Worm (Caenorhabditis elegans) whole organism, L1 larva: ENCODE data around the gene C54D1.7.

Source experiments
- alr-1 ChIP-seq: fragments of 200-800 bp; sonication (Bioruptor generic); optimal IDR thresholded peaks from 2 replicates; lab custom pipeline; 2018; ENCODE audit warnings: borderline replicate concordance, mild to moderate bottlenecking, missing genetic modification characterization, missing compliant biosample characterization
- egl-27 ChIP-seq, 2 experiments: fragments of 150-350 bp in 1 of 2; sonication (generic microtip); optimal IDR thresholded peaks; 3 replicates each; lab custom pipeline; 2017 to 2018; ENCODE audit warnings: missing biosample characterization in 2 of 2, missing genetic modification characterization in 2 of 2, missing genetic modification reagents in 2 of 2
- isw-1 ChIP-seq: fragments of 200-800 bp; sonication (Bioruptor generic); IDR thresholded peaks from 2 replicates; pipeline ENCODE4 v1.3.6; 2022; ENCODE audit warnings: missing genetic modification characterization, missing compliant biosample characterization
- mab-9 ChIP-seq: fragments of 200-800 bp; sonication (Bioruptor generic); IDR thresholded peaks from 2 replicates; pipeline ENCODE4 v1.3.6; 2022; ENCODE audit warnings: missing genetic modification reagents, missing genetic modification characterization, missing compliant biosample characterization
- nhr-12 ChIP-seq: sonication (generic microtip); optimal IDR thresholded peaks from 2 replicates; lab custom pipeline; 2017; ENCODE audit warnings: missing biosample characterization, missing genetic modification characterization
- nhr-237 ChIP-seq: fragments of 150-350 bp; optimal IDR thresholded peaks from 2 replicates; lab custom pipeline; 2014; ENCODE audit warnings: missing biosample characterization, missing genetic modification characterization
- nhr-76 ChIP-seq: sonication (generic microtip); optimal IDR thresholded peaks from 2 replicates; lab custom pipeline; 2017; ENCODE audit warnings: missing biosample characterization, missing genetic modification characterization
- nhr-77 ChIP-seq: fragments of 150-350 bp; optimal IDR thresholded peaks from 2 replicates; lab custom pipeline; 2014; ENCODE audit warnings: missing biosample characterization, missing genetic modification characterization
- rnt-1 ChIP-seq: sonication (generic microtip); optimal IDR thresholded peaks from 2 replicates; lab custom pipeline; 2016; ENCODE audit warnings: mild to moderate bottlenecking, missing genetic modification characterization, moderate library complexity, missing compliant biosample characterization
- skn-1 ChIP-seq: fragments of 150-350 bp; optimal IDR thresholded peaks from 2 replicates; lab custom pipeline; 2014; ENCODE audit warnings: missing biosample characterization, missing genetic modification characterization
- sox-4 ChIP-seq: sonication (generic microtip); optimal IDR thresholded peaks from 2 replicates; lab custom pipeline; 2016; ENCODE audit warnings: missing genetic modification characterization, missing compliant biosample characterization
- tbx-2 ChIP-seq: sonication (generic microtip); optimal IDR thresholded peaks from 2 replicates; lab custom pipeline; 2016; ENCODE audit warnings: missing genetic modification characterization, missing compliant biosample characterization
- unc-130 ChIP-seq: fragments of 150-350 bp; optimal IDR thresholded peaks from 2 replicates; lab custom pipeline; 2017; ENCODE audit warnings: missing biosample characterization, missing genetic modification characterization, inconsistent platforms

DNA sequence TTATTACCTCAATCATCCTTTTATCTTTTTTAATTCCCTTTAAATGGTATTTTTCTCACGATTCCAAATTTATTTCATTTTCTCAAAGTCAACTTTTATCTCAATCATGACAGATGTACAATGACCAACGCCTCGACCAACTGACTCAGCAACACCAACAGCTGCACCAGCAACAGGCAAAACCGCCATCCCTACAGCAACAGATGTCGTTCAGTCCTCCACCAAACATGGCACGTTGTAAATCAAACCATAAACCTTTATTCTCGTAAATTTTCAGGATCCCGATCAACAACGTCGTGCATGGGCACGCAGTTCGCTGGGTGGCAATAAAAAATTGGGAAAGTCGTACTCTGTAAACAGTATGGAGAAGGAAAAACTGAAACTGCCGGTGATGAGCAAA, 6.9 kb upstream of the C54D1.7 start:
- TF ChIP-seq nhr-77 (tag; lab: Kevin White, UChicago) (no peak), egl-27 (tag; optimal IDR thresholded peaks at IDR 0.05; lab: Kevin White, UChicago) (no peak), skn-1 (tag; lab: Kevin White, UChicago) (no peak), unc-130 (tag; lab: Kevin White, UChicago) (no peak), mab-9 (GFP tag; lab: Robert Waterston, UW) (no peak), rnt-1 (tag; lab: Kevin White, UChicago) (no peak), nhr-237 (tag; lab: Kevin White, UChicago) (no peak), sox-4 (tag; lab: Kevin White, UChicago) (no peak), isw-1 (no peak), nhr-76 (tag; lab: Kevin White, UChicago) (no peak), nhr-12 (tag; lab: Kevin White, UChicago) (no peak), alr-1 (tag; lab: Kevin White, UChicago) (no peak), tbx-2 (no peak)
